Fruit fly (Drosophila melanogaster) whole organism, embryonic: ENCODE measurements around the gene AP-1-2beta.

Source experiments
- Ada2b ChIP-seq: fragments of 200-800 bp; sonication (Bioruptor generic); IDR thresholded peaks from 2 replicates; pipeline ENCODE4 v1.3.6; 2022; ENCODE audit warnings: missing biosample characterization, missing genetic modification characterization
- Atf-2 ChIP-seq: fragments of 200-800 bp; sonication (Bioruptor generic); optimal IDR thresholded peaks from 2 replicates; lab custom pipeline; 2016; ENCODE audit warnings: missing biosample characterization, missing genetic modification characterization
- Awh ChIP-seq: fragments of 200-800 bp; sonication (Bioruptor generic); IDR thresholded peaks from 2 replicates; pipeline ENCODE4, ENCODE4 v1.3.6; 2022; ENCODE audit warnings: missing biosample characterization, missing genetic modification characterization
- C15 ChIP-seq: fragments of 200-800 bp; sonication (Bioruptor generic); IDR thresholded peaks from 3 replicates; pipeline ENCODE4 v1.3.6; 2022; ENCODE audit warnings: missing biosample characterization, missing genetic modification characterization
- CG10321 ChIP-seq: fragments of 200-800 bp; sonication (Bioruptor generic); IDR thresholded peaks from 2 replicates; pipeline ENCODE4 v1.3.6; 2022; ENCODE audit warnings: missing biosample characterization, missing genetic modification characterization
- CG11456 ChIP-seq: fragments of 200-800 bp; sonication (Bioruptor generic); IDR thresholded peaks from 3 replicates; pipeline ENCODE4 v1.3.6; 2022; ENCODE audit warnings: missing biosample characterization, missing genetic modification characterization
- CG12071 ChIP-seq: fragments of 200-800 bp; sonication (Bioruptor generic); optimal IDR thresholded peaks from 3 replicates; lab custom pipeline; 2018; ENCODE audit warnings: missing biosample characterization, mild to moderate bottlenecking, missing genetic modification characterization
- CG13296 ChIP-seq: fragments of 200-800 bp; sonication (Bioruptor generic); optimal IDR thresholded peaks from 3 replicates; lab custom pipeline; 2018; ENCODE audit warnings: missing biosample characterization, mild to moderate bottlenecking, missing genetic modification characterization
- CG13624 ChIP-seq: fragments of 200-800 bp; sonication (Bioruptor generic); optimal IDR thresholded peaks from 2 replicates; lab custom pipeline; 2016; ENCODE audit warnings: missing biosample characterization, missing genetic modification characterization
- CG14667 ChIP-seq: fragments of 200-800 bp; sonication (Bioruptor generic); IDR thresholded peaks from 2 replicates; pipeline ENCODE4 v1.3.6; 2022; ENCODE audit warnings: missing biosample characterization, missing genetic modification characterization
- CG14710 ChIP-seq: fragments of 200-800 bp; sonication (Bioruptor generic); optimal IDR thresholded peaks from 3 replicates; lab custom pipeline; 2019; ENCODE audit warnings: missing biosample characterization, mild to moderate bottlenecking, missing genetic modification characterization, moderate library complexity
- CG15011 ChIP-seq: fragments of 200-800 bp; sonication (Bioruptor generic); optimal IDR thresholded peaks from 3 replicates; lab custom pipeline; 2018; ENCODE audit warnings: missing biosample characterization, mild to moderate bottlenecking, missing genetic modification characterization
- CG18599 ChIP-seq: fragments of 200-800 bp; sonication (Bioruptor generic); optimal IDR thresholded peaks from 3 replicates; lab custom pipeline; 2017; ENCODE audit warnings: missing biosample characterization, missing genetic modification characterization, mild to moderate bottlenecking, moderate library complexity, missing genetic modification reagents
- CG18619 ChIP-seq: fragments of 200-800 bp; sonication (Bioruptor generic); optimal IDR thresholded peaks from 3 replicates; lab custom pipeline; 2017; ENCODE audit warnings: missing biosample characterization, mild to moderate bottlenecking, missing genetic modification characterization
- CG2120 ChIP-seq: fragments of 200-800 bp; sonication (Bioruptor generic); optimal IDR thresholded peaks from 3 replicates; lab custom pipeline; 2016; ENCODE audit warnings: missing biosample characterization, missing genetic modification characterization
- CG30020 ChIP-seq: fragments of 200-800 bp; optimal IDR thresholded peaks from 2 replicates; lab custom pipeline; 2019; ENCODE audit warnings: missing biosample characterization, mild to moderate bottlenecking, missing genetic modification characterization, moderate library complexity
- CG32532 ChIP-seq: fragments of 200-800 bp; sonication (Bioruptor generic); IDR thresholded peaks from 2 replicates; pipeline ENCODE4 v1.3.6; 2022; ENCODE audit warnings: missing biosample characterization, missing genetic modification characterization
- CG34224 ChIP-seq: fragments of 200-800 bp; sonication (Bioruptor generic); IDR thresholded peaks from 3 replicates; pipeline ENCODE4 v1.3.6; 2022; ENCODE audit warnings: missing biosample characterization, missing genetic modification characterization; ENCODE audit not compliant: partially characterized antibody
- CG9817 ChIP-seq: fragments of 200-800 bp; sonication (Bioruptor generic); optimal IDR thresholded peaks from 2 replicates; lab custom pipeline; 2018; ENCODE audit warnings: missing biosample characterization, mild to moderate bottlenecking, missing genetic modification characterization, moderate library complexity
- HLH4C ChIP-seq: fragments of 200-800 bp; sonication (Bioruptor generic); IDR thresholded peaks from 3 replicates; pipeline ENCODE4 v1.3.6; 2022; ENCODE audit warnings: missing biosample characterization, missing genetic modification characterization; ENCODE audit not compliant: partially characterized antibody
- HLHmδ ChIP-seq: fragments of 200-800 bp; sonication (Bioruptor generic); optimal IDR thresholded peaks from 2 replicates; lab custom pipeline; 2018; ENCODE audit warnings: missing biosample characterization, mild to moderate bottlenecking, missing genetic modification characterization, moderate library complexity
- Hand ChIP-seq: fragments of 200-800 bp; sonication (Bioruptor generic); optimal IDR thresholded peaks from 2 replicates; lab custom pipeline; 2017; ENCODE audit warnings: mild to moderate bottlenecking, missing biosample characterization, missing genetic modification reagents, missing genetic modification characterization
- Hey ChIP-seq: fragments of 200-800 bp; sonication (Bioruptor generic); optimal IDR thresholded peaks from 3 replicates; lab custom pipeline; 2018; ENCODE audit warnings: missing biosample characterization, mild to moderate bottlenecking, missing genetic modification characterization
- Hr78 ChIP-seq, 2 experiments: fragments of 200-800 bp in 1 of 2; fragments of >200 bp in 1 of 2; sonication (Bioruptor generic) in 1 of 2; optimal IDR thresholded peaks; 2 replicates each; lab custom pipeline; 2017 to 2019; ENCODE audit warnings: missing biosample characterization in 2 of 2, missing genetic modification characterization in 2 of 2, mild to moderate bottlenecking in 1 of 2, moderate library complexity in 1 of 2
- Neu2 ChIP-seq: fragments of 200-800 bp; sonication (Bioruptor generic); optimal IDR thresholded peaks from 3 replicates; lab custom pipeline; 2016; ENCODE audit warnings: missing biosample characterization, missing genetic modification characterization, borderline replicate concordance
- Sox100B ChIP-seq: fragments of 200-800 bp; sonication (Bioruptor generic); optimal IDR thresholded peaks from 3 replicates; lab custom pipeline; 2018; ENCODE audit warnings: missing biosample characterization, mild to moderate bottlenecking, missing genetic modification characterization
- amos ChIP-seq: fragments of 200-800 bp; sonication (Bioruptor generic); IDR thresholded peaks from 2 replicates; pipeline ENCODE4 v1.3.6; 2022; ENCODE audit warnings: missing biosample characterization, missing genetic modification characterization; ENCODE audit not compliant: partially characterized antibody
- chn ChIP-seq: fragments of 200-800 bp; sonication (Bioruptor generic); optimal IDR thresholded peaks from 2 replicates; lab custom pipeline; 2016; ENCODE audit warnings: missing biosample characterization, missing genetic modification characterization
- cwo ChIP-seq: fragments of 200-800 bp; sonication (Bioruptor generic); optimal IDR thresholded peaks from 3 replicates; lab custom pipeline; 2017; ENCODE audit warnings: missing biosample characterization, missing genetic modification characterization, mild to moderate bottlenecking, moderate library complexity, missing genetic modification reagents
- dati ChIP-seq: fragments of 200-800 bp; sonication (Bioruptor generic); IDR thresholded peaks from 2 replicates; pipeline ENCODE4 v1.3.6; 2022; ENCODE audit warnings: missing biosample characterization, missing genetic modification characterization
- dimm ChIP-seq: fragments of 200-800 bp; sonication (Bioruptor generic); IDR thresholded peaks from 2 replicates; pipeline ENCODE4 v1.3.6; 2022; ENCODE audit warnings: missing biosample characterization, missing genetic modification characterization
- gfzf ChIP-seq: fragments of 200-800 bp; sonication (Bioruptor generic); optimal IDR thresholded peaks from 2 replicates; lab custom pipeline; 2016; ENCODE audit warnings: missing biosample characterization, mild to moderate bottlenecking, missing genetic modification characterization, moderate library complexity
- hkb ChIP-seq, 2 experiments: fragments of 200-800 bp in 1 of 2; fragments of >200 bp in 1 of 2; sonication (Bioruptor generic) in 1 of 2; IDR thresholded peaks in 1 of 2; optimal IDR thresholded peaks in 1 of 2; 2 replicates each; pipeline versions ENCODE4 v1.3.6 to Lab custom; 2017 to 2022; ENCODE audit warnings: missing biosample characterization in 1 of 2, missing genetic modification characterization in 1 of 2
- hth ChIP-seq: fragments of >200 bp; optimal IDR thresholded peaks from 2 replicates; lab custom pipeline; 2017; ENCODE audit warnings: inconsistent platforms
- kay ChIP-seq: fragments of 200-800 bp; sonication (Bioruptor generic); optimal IDR thresholded peaks from 2 replicates; lab custom pipeline; 2016; ENCODE audit warnings: missing biosample characterization, missing genetic modification characterization
- lab ChIP-seq: fragments of 200-800 bp; sonication (Bioruptor generic); optimal IDR thresholded peaks from 3 replicates; lab custom pipeline; 2017; ENCODE audit warnings: missing biosample characterization, missing genetic modification characterization, mild to moderate bottlenecking, moderate library complexity, missing genetic modification reagents
- odd ChIP-seq: fragments of 200-800 bp; sonication (Bioruptor generic); optimal IDR thresholded peaks from 2 replicates; lab custom pipeline; 2017; ENCODE audit warnings: missing biosample characterization, mild to moderate bottlenecking, missing genetic modification characterization
- otp ChIP-seq: fragments of 200-800 bp; sonication (Bioruptor generic); IDR thresholded peaks from 3 replicates; pipeline ENCODE4, ENCODE4 v1.3.6; 2022; ENCODE audit warnings: missing biosample characterization, missing genetic modification characterization
- pnt ChIP-seq: fragments of 200-800 bp; sonication (Bioruptor generic); optimal IDR thresholded peaks from 3 replicates; lab custom pipeline; 2016; ENCODE audit warnings: missing biosample characterization, missing genetic modification characterization
- pzg ChIP-seq: fragments of 200-800 bp; sonication (Bioruptor generic); optimal IDR thresholded peaks from 3 replicates; lab custom pipeline; 2018; ENCODE audit warnings: missing biosample characterization, mild to moderate bottlenecking, missing genetic modification characterization, moderate library complexity
- sr ChIP-seq: fragments of 200-800 bp; sonication (Bioruptor generic); IDR thresholded peaks from 3 replicates; pipeline ENCODE4 v1.3.6; 2022; ENCODE audit warnings: missing biosample characterization, missing genetic modification characterization
- sug ChIP-seq: fragments of 200-800 bp; optimal IDR thresholded peaks from 2 replicates; lab custom pipeline; 2019; ENCODE audit warnings: missing biosample characterization, mild to moderate bottlenecking, missing genetic modification characterization, moderate library complexity
- tup ChIP-seq: fragments of 200-800 bp; sonication (Bioruptor generic); optimal IDR thresholded peaks from 2 replicates; lab custom pipeline; 2016; ENCODE audit warnings: missing biosample characterization, mild to moderate bottlenecking, missing genetic modification characterization, moderate library complexity
- vnd ChIP-seq: fragments of 200-800 bp; sonication (Bioruptor generic); IDR thresholded peaks from 3 replicates; pipeline ENCODE4 v1.3.6; 2022; ENCODE audit warnings: missing biosample characterization, missing genetic modification characterization; ENCODE audit not compliant: partially characterized antibody

Gene AP-1-2beta

dm6 chrX:19692951-19693698 is 37.7 kb upstream of the AP-1-2beta start, which contains the start of gene Mer (continued):
- no peak for TF ChIP-seq Hey (tag; lab: Kevin White, UChicago)
- peak; percentile 55 for TF ChIP-seq kay (GFP tag; lab: Kevin White, UChicago)
- no peak for TF ChIP-seq HLH4C (GFP tag; lab: Robert Waterston, UW)
- TF ChIP-seq sr (GFP tag; lab: Robert Waterston, UW): peak; percentile 31; the same call in 1 of the 3 replicates
- TF ChIP-seq cwo: peak; percentile 77
- no peak for TF ChIP-seq vnd (GFP tag; lab: Robert Waterston, UW)
- TF ChIP-seq tup (GFP tag; lab: Kevin White, UChicago): peak; percentile 1
- peak; percentile 83 for TF ChIP-seq CG18619
- TF ChIP-seq CG34224 (GFP tag; lab: Robert Waterston, UW): no peak
- TF ChIP-seq C15 (GFP tag; lab: Robert Waterston, UW): no peak
- peak; percentile 88 for TF ChIP-seq CG13624 (GFP tag; lab: Kevin White, UChicago)
- TF ChIP-seq lab (GFP tag; lab: Kevin White, UChicago): peak; percentile 92
- TF ChIP-seq CG18599: peak; percentile 90
- TF ChIP-seq Ada2b: peak; percentile 85
- peak; percentile 77 for TF ChIP-seq chn (GFP tag; lab: Kevin White, UChicago)
- peak; percentile 80 for TF ChIP-seq Hand (GFP tag; lab: Kevin White, UChicago)
- peak; percentile 63; the same call in 1 of the 2 replicates for TF ChIP-seq dati (GFP tag; lab: Robert Waterston, UW)
- TF ChIP-seq CG14667 (GFP tag; lab: Robert Waterston, UW): peak; percentile 52; the same call in 1 of the 2 replicates
- no peak for TF ChIP-seq hth (lab: Kevin White, UChicago)
- TF ChIP-seq Sox100B (GFP tag; lab: Kevin White, UChicago): no peak
- peak; percentile 76 for TF ChIP-seq pnt (GFP tag; lab: Kevin White, UChicago)
- TF ChIP-seq CG9817 (tag; lab: Kevin White, UChicago): peak; percentile 78
- peak; percentile 87 for TF ChIP-seq CG13296 (GFP tag; lab: Kevin White, UChicago)
- peak; percentile 62 for TF ChIP-seq Neu2 (GFP tag; lab: Kevin White, UChicago)
- TF ChIP-seq dimm (GFP tag; lab: Robert Waterston, UW): peak; percentile 37; the same call in 1 of the 2 replicates
- peak; percentile 30; the same call in 1 of the 2 replicates for TF ChIP-seq CG10321 (GFP tag; lab: Robert Waterston, UW)
- peak; percentile 63 for TF ChIP-seq CG30020 (tag; lab: Kevin White, UChicago)
- TF ChIP-seq CG15011 (GFP tag; lab: Kevin White, UChicago): no peak
- TF ChIP-seq sug: peak; percentile 70

- TF ChIP-seq odd (no peak), CG11456 (GFP tag; lab: Robert Waterston, UW) (no peak), hkb (optimal IDR thresholded peaks at IDR 0.05; lab: Kevin White, UChicago) (no peak), hkb (GFP tag; IDR thresholded peaks at IDR 0.05; lab: Robert Waterston, UW) (0 out of 2 replicates have a peak, but pooled peaks have one; percentile 26), CG2120 (peak; percentile 30), Hr78 (GFP tag; optimal IDR thresholded peaks at IDR 0.05; lab: Kevin White, UChicago) (no peak), lab (GFP tag; lab: Kevin White, UChicago) (peak; percentile 4), CG14667 (GFP tag; lab: Robert Waterston, UW) (0 out of 2 replicates have a peak, but pooled peaks have one; percentile 24), Awh (GFP tag; lab: Robert Waterston, UW) (0 out of 2 replicates have a peak, but pooled peaks have one; percentile 24), otp (GFP tag; lab: Robert Waterston, UW) (0 out of 3 replicates have a peak, but pooled peaks have one; percentile 21), CG12071 (GFP tag; lab: Kevin White, UChicago) (no peak), amos (GFP tag; lab: Robert Waterston, UW) (0 out of 2 replicates have a peak, but pooled peaks have one; percentile 16), CG32532 (peak; percentile 39; the same call in 1 of the 2 replicates), pzg (peak; percentile 44), CG14710 (tag; lab: Kevin White, UChicago) (peak; percentile 23), Atf-2 (GFP tag; lab: Kevin White, UChicago) (no peak), HLHmδ (GFP tag; lab: Kevin White, UChicago) (no peak), gfzf (peak; percentile 69)
Observed at dm6 chrX:19694792-19695558, 35.8 kb upstream of the AP-1-2beta start, which contains the start of gene CG14229. CG14229 (minus strand) TSS chrX:19695250.
